Fruit fly (Drosophila melanogaster) whole organism, embryonic: ENCODE results near the gene CG13311.

Experiments
- Ada2b ChIP-seq: fragments of 200-800 bp; sonication (Bioruptor generic); IDR thresholded peaks from 2 replicates; pipeline ENCODE4 v1.3.6; 2022; ENCODE audit warnings: missing biosample characterization, missing genetic modification characterization
- Bdp1 ChIP-seq: fragments of 200-800 bp; sonication (Bioruptor generic); optimal IDR thresholded peaks from 3 replicates; lab custom pipeline; 2016; ENCODE audit warnings: missing biosample characterization, missing genetic modification characterization
- Blimp-1 ChIP-seq: fragments of 200-800 bp; sonication (Bioruptor generic); optimal IDR thresholded peaks from 3 replicates; lab custom pipeline; 2018; ENCODE audit warnings: missing biosample characterization, missing genetic modification characterization, mild to moderate bottlenecking, moderate library complexity, missing genetic modification reagents
- CG10565 ChIP-seq: fragments of 200-800 bp; sonication (Bioruptor generic); optimal IDR thresholded peaks from 3 replicates; lab custom pipeline; 2016; ENCODE audit warnings: missing biosample characterization, mild to moderate bottlenecking, missing genetic modification characterization
- CG12219 ChIP-seq: fragments of 200-800 bp; sonication (Bioruptor generic); optimal IDR thresholded peaks from 3 replicates; lab custom pipeline; 2018; ENCODE audit warnings: missing biosample characterization, mild to moderate bottlenecking, missing genetic modification characterization
- CG12391 ChIP-seq: fragments of 200-800 bp; sonication (Bioruptor generic); optimal IDR thresholded peaks from 3 replicates; lab custom pipeline; 2018; ENCODE audit warnings: missing biosample characterization, mild to moderate bottlenecking, missing genetic modification characterization, moderate library complexity
- CG15269 ChIP-seq: fragments of 200-800 bp; sonication (Bioruptor generic); optimal IDR thresholded peaks from 2 replicates; lab custom pipeline; 2018; ENCODE audit warnings: missing biosample characterization, mild to moderate bottlenecking, missing genetic modification characterization, moderate library complexity
- CG15479 ChIP-seq: fragments of 200-800 bp; sonication (Bioruptor generic); optimal IDR thresholded peaks from 3 replicates; lab custom pipeline; 2019; ENCODE audit warnings: missing biosample characterization, mild to moderate bottlenecking, missing genetic modification characterization, moderate library complexity
- CG1603 ChIP-seq: fragments of 200-800 bp; sonication (Bioruptor generic); optimal IDR thresholded peaks from 2 replicates; lab custom pipeline; 2019; ENCODE audit warnings: missing biosample characterization, mild to moderate bottlenecking, missing genetic modification characterization, moderate library complexity
- CG16815 ChIP-seq: fragments of 200-800 bp; sonication (Bioruptor generic); optimal IDR thresholded peaks from 3 replicates; lab custom pipeline; 2017; ENCODE audit warnings: missing biosample characterization, mild to moderate bottlenecking, missing genetic modification characterization
- CG18599 ChIP-seq: fragments of 200-800 bp; sonication (Bioruptor generic); optimal IDR thresholded peaks from 3 replicates; lab custom pipeline; 2017; ENCODE audit warnings: missing biosample characterization, missing genetic modification characterization, mild to moderate bottlenecking, moderate library complexity, missing genetic modification reagents
- CG43689 ChIP-seq: fragments of 200-800 bp; sonication (Bioruptor generic); IDR thresholded peaks from 2 replicates; pipeline ENCODE4 v1.3.6; 2022; ENCODE audit warnings: missing biosample characterization, missing genetic modification characterization
- CG6854 ChIP-seq: fragments of 200-800 bp; sonication (Bioruptor generic); optimal IDR thresholded peaks from 3 replicates; lab custom pipeline; 2017; ENCODE audit warnings: missing biosample characterization, mild to moderate bottlenecking, missing genetic modification characterization
- CG7556 ChIP-seq: fragments of 200-800 bp; sonication (Bioruptor generic); optimal IDR thresholded peaks from 2 replicates; lab custom pipeline; 2017; ENCODE audit warnings: missing biosample characterization, mild to moderate bottlenecking, missing genetic modification characterization
- CG7786 ChIP-seq: fragments of 200-800 bp; sonication (Bioruptor generic); optimal IDR thresholded peaks from 2 replicates; lab custom pipeline; 2016; ENCODE audit warnings: missing biosample characterization, missing genetic modification characterization
- CG8290 ChIP-seq, 3 experiments: fragments of 200-800 bp; sonication (Bioruptor generic); optimal IDR thresholded peaks; 2 replicates each; lab custom pipeline; 2016 to 2019; ENCODE audit warnings: missing biosample characterization in 3 of 3, missing genetic modification characterization in 3 of 3, mild to moderate bottlenecking in 2 of 3, moderate library complexity in 1 of 3
- CG8924 ChIP-seq: fragments of 200-800 bp; optimal IDR thresholded peaks from 3 replicates; lab custom pipeline; 2019; ENCODE audit warnings: missing biosample characterization, mild to moderate bottlenecking, missing genetic modification characterization, moderate library complexity
- CG8944 ChIP-seq: fragments of 200-800 bp; sonication (Bioruptor generic); optimal IDR thresholded peaks from 3 replicates; lab custom pipeline; 2016; ENCODE audit warnings: missing biosample characterization, missing genetic modification characterization
- Camta ChIP-seq: fragments of 200-800 bp; sonication (Bioruptor generic); optimal IDR thresholded peaks from 2 replicates; lab custom pipeline; 2016; ENCODE audit warnings: missing biosample characterization, missing genetic modification characterization
- Dad ChIP-seq: fragments of 200-800 bp; sonication (Bioruptor generic); optimal IDR thresholded peaks from 3 replicates; lab custom pipeline; 2016; ENCODE audit warnings: missing biosample characterization, missing genetic modification characterization
- GATAe ChIP-seq: fragments of 200-800 bp; sonication (Bioruptor generic); conservative IDR thresholded peaks from 2 replicates; pipeline ENCODE4 v1.3.6; 2022; ENCODE audit warnings: missing biosample characterization, missing genetic modification characterization
- Hand ChIP-seq: fragments of 200-800 bp; sonication (Bioruptor generic); optimal IDR thresholded peaks from 2 replicates; lab custom pipeline; 2017; ENCODE audit warnings: mild to moderate bottlenecking, missing biosample characterization, missing genetic modification reagents, missing genetic modification characterization
- HmgZ ChIP-seq: fragments of 200-800 bp; sonication (Bioruptor generic); optimal IDR thresholded peaks from 2 replicates; lab custom pipeline; 2018; ENCODE audit warnings: missing biosample characterization, mild to moderate bottlenecking, missing genetic modification characterization
- Mes4 ChIP-seq: fragments of 200-800 bp; sonication (Bioruptor generic); optimal IDR thresholded peaks from 2 replicates; lab custom pipeline; 2016; ENCODE audit warnings: missing biosample characterization, missing genetic modification characterization
- bab2 ChIP-seq: fragments of 200-800 bp; sonication (Bioruptor generic); optimal IDR thresholded peaks from 2 replicates; lab custom pipeline; 2016; ENCODE audit warnings: missing biosample characterization, missing genetic modification characterization
- btn ChIP-seq: fragments of 200-800 bp; sonication (Bioruptor generic); optimal IDR thresholded peaks from 2 replicates; lab custom pipeline; 2016; ENCODE audit warnings: missing biosample characterization, missing genetic modification characterization
- caup ChIP-seq: fragments of 200-800 bp; sonication (Bioruptor generic); optimal IDR thresholded peaks from 3 replicates; lab custom pipeline; 2017; ENCODE audit warnings: missing biosample characterization, mild to moderate bottlenecking, missing genetic modification characterization, moderate library complexity; ENCODE audit not compliant: severe bottlenecking
- ci ChIP-seq: fragments of 200-800 bp; sonication (Bioruptor generic); IDR thresholded peaks from 3 replicates; pipeline ENCODE4 v1.3.6; 2022; ENCODE audit warnings: missing biosample characterization, missing genetic modification characterization
- crp ChIP-seq, 2 experiments: fragments of 200-800 bp; sonication (Bioruptor generic); optimal IDR thresholded peaks; 2 replicates in 1 of 2; 3 replicates in 1 of 2; lab custom pipeline; 2017; ENCODE audit warnings: missing biosample characterization in 2 of 2, missing genetic modification characterization in 2 of 2, mild to moderate bottlenecking in 1 of 2, moderate library complexity in 1 of 2
- dysf ChIP-seq: fragments of 200-800 bp; sonication (Bioruptor generic); IDR thresholded peaks from 3 replicates; pipeline ENCODE4 v1.3.6; 2022; ENCODE audit warnings: missing biosample characterization, missing genetic modification characterization
- en ChIP-seq: fragments of 200-800 bp; sonication (Bioruptor generic); optimal IDR thresholded peaks from 2 replicates; lab custom pipeline; 2016; ENCODE audit warnings: missing biosample characterization, missing genetic modification characterization
- eve ChIP-seq, 2 experiments: fragments of >200 bp; optimal IDR thresholded peaks; 2 replicates each; lab custom pipeline; 2017; ENCODE audit warnings: missing biosample characterization in 2 of 2, missing genetic modification characterization in 2 of 2
- fu2 ChIP-seq: fragments of 200-800 bp; sonication (Bioruptor generic); optimal IDR thresholded peaks from 2 replicates; lab custom pipeline; 2016; ENCODE audit warnings: missing biosample characterization, missing genetic modification characterization
- grau ChIP-seq: fragments of 200-800 bp; optimal IDR thresholded peaks from 3 replicates; lab custom pipeline; 2019; ENCODE audit warnings: missing biosample characterization, mild to moderate bottlenecking, missing genetic modification characterization, moderate library complexity
- grn ChIP-seq: fragments of 200-800 bp; sonication (Bioruptor generic); optimal IDR thresholded peaks from 3 replicates; lab custom pipeline; 2017; ENCODE audit warnings: missing biosample characterization, missing genetic modification characterization
- her ChIP-seq: fragments of 200-800 bp; sonication (Bioruptor generic); optimal IDR thresholded peaks from 2 replicates; lab custom pipeline; 2016; ENCODE audit warnings: missing biosample characterization, missing genetic modification characterization
- hkb ChIP-seq, 2 experiments: fragments of 200-800 bp in 1 of 2; fragments of >200 bp in 1 of 2; sonication (Bioruptor generic) in 1 of 2; IDR thresholded peaks in 1 of 2; optimal IDR thresholded peaks in 1 of 2; 2 replicates each; pipeline versions ENCODE4 v1.3.6 to Lab custom; 2017 to 2022; ENCODE audit warnings: missing biosample characterization in 1 of 2, missing genetic modification characterization in 1 of 2
- jumu ChIP-seq: fragments of 200-800 bp; sonication (Bioruptor generic); optimal IDR thresholded peaks from 3 replicates; lab custom pipeline; 2016; ENCODE audit warnings: missing biosample characterization, missing genetic modification characterization
- kni ChIP-seq: fragments of 200-800 bp; sonication (Bioruptor generic); optimal IDR thresholded peaks from 3 replicates; lab custom pipeline; 2017; ENCODE audit warnings: mild to moderate bottlenecking, missing biosample characterization, missing genetic modification reagents, missing genetic modification characterization
- lov ChIP-seq, 2 experiments: fragments of 200-800 bp in 1 of 2; fragments of >200 bp in 1 of 2; sonication (Bioruptor generic) in 1 of 2; IDR thresholded peaks in 1 of 2; optimal IDR thresholded peaks in 1 of 2; 2 replicates in 1 of 2; 3 replicates in 1 of 2; pipeline versions ENCODE4 v1.3.6 to Lab custom; 2017 to 2022; ENCODE audit warnings: missing biosample characterization in 1 of 2, missing genetic modification characterization in 1 of 2
- oc ChIP-seq: fragments of 200-800 bp; sonication (Bioruptor generic); optimal IDR thresholded peaks from 2 replicates; lab custom pipeline; 2018; ENCODE audit warnings: missing biosample characterization, mild to moderate bottlenecking, missing genetic modification characterization, moderate library complexity
- otp ChIP-seq: fragments of 200-800 bp; sonication (Bioruptor generic); IDR thresholded peaks from 3 replicates; pipeline ENCODE4, ENCODE4 v1.3.6; 2022; ENCODE audit warnings: missing biosample characterization, missing genetic modification characterization
- pho ChIP-seq: fragments of 200-800 bp; sonication (Bioruptor generic); optimal IDR thresholded peaks from 2 replicates; lab custom pipeline; 2016; ENCODE audit warnings: missing biosample characterization, missing genetic modification characterization
- ranshi ChIP-seq: fragments of 200-800 bp; sonication (Bioruptor generic); IDR thresholded peaks from 2 replicates; pipeline ENCODE4 v1.3.6; 2022; ENCODE audit warnings: missing biosample characterization, missing genetic modification characterization
- row ChIP-seq: fragments of 200-800 bp; sonication (Bioruptor generic); IDR thresholded peaks from 3 replicates; pipeline ENCODE4 v1.3.6; 2022; ENCODE audit warnings: missing biosample characterization, missing genetic modification characterization
- scrt ChIP-seq: fragments of 200-800 bp; sonication (Bioruptor generic); optimal IDR thresholded peaks from 2 replicates; lab custom pipeline; 2018; ENCODE audit warnings: missing biosample characterization, mild to moderate bottlenecking, missing genetic modification characterization, moderate library complexity
- stc ChIP-seq: fragments of 200-800 bp; sonication (Bioruptor generic); IDR thresholded peaks from 2 replicates; pipeline ENCODE4 v1.3.6; 2022; ENCODE audit warnings: missing biosample characterization, missing genetic modification characterization

CG13311 gene

dm6 chr3L:8770616-8771229, 31.2 kb downstream of the CG13311 start (continued):
- TF ChIP-seq her: no peak
- no peak for TF ChIP-seq CG43689 (GFP tag; lab: Robert Waterston, UW)
- no peak for TF ChIP-seq CG8944 (GFP tag; lab: Kevin White, UChicago)
- TF ChIP-seq CG15479: no peak
- TF ChIP-seq Mes4 (GFP tag; lab: Kevin White, UChicago): no peak
- TF ChIP-seq crp (GFP tag; optimal IDR thresholded peaks at IDR 0.05; lab: Kevin White, UChicago): no peak
- peak; percentile 47 for TF ChIP-seq kni (GFP tag; lab: Kevin White, UChicago)
- peak; percentile 87 for TF ChIP-seq oc
- no peak for TF ChIP-seq CG15269 (tag; lab: Kevin White, UChicago)
- no peak for TF ChIP-seq otp (GFP tag; lab: Robert Waterston, UW)
- peak; percentile 28 for TF ChIP-seq Blimp-1 (GFP tag; lab: Kevin White, UChicago)
- TF ChIP-seq CG10565: no peak
- no peak for TF ChIP-seq Camta (GFP tag; lab: Kevin White, UChicago)
- TF ChIP-seq CG8290 (GFP tag; optimal IDR thresholded peaks at IDR 0.05; lab: Kevin White, UChicago): no peak
- TF ChIP-seq CG8290 (tag; optimal IDR thresholded peaks at IDR 0.05; lab: Kevin White, UChicago): peak in 1 of 2 experiments; percentile 2
- TF ChIP-seq, all 482 proteins: peak for 20

DNA sequence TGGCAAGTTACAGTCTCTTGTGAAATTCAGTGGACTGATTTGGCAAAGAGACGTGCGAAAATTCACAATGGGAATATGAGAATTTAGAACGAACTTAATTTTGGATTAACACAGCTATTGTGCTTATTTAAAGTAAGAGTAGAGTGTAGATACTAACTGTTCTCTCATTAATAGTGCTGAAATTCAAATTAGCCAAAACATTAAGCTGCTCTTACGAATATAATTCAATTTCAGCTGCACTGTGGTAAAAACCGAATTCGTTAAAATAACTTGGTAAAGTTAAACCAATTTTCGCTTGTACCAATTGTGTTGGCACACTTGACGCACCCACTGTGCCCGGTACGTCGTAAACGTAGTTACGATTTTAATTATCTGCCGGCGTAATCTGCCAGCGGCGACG, 34.1 kb downstream of the CG13311 start:
- peak; percentile 25 for TF ChIP-seq CG8924
- TF ChIP-seq CG16815 (GFP tag; lab: Kevin White, UChicago): peak; percentile 46
- peak; percentile 64 for TF ChIP-seq CG7556 (GFP tag; lab: Kevin White, UChicago)
- peak; percentile 70 for TF ChIP-seq row (GFP tag; lab: Robert Waterston, UW)
- peak; percentile 57 for TF ChIP-seq CG7786 (GFP tag; lab: Kevin White, UChicago)
- no peak for TF ChIP-seq btn (GFP tag; lab: Kevin White, UChicago)
- TF ChIP-seq ranshi: peak; percentile 11; the same call in 1 of the 2 replicates
- TF ChIP-seq CG1603 (tag; lab: Kevin White, UChicago): peak; percentile 15
- TF ChIP-seq Ada2b (GFP tag; lab: Robert Waterston, UW): peak; percentile 14; the same call in 1 of the 2 replicates
- no peak for TF ChIP-seq lov (optimal IDR thresholded peaks at IDR 0.05; lab: Kevin White, UChicago)
- TF ChIP-seq lov (GFP tag; IDR thresholded peaks at IDR 0.05; lab: Robert Waterston, UW): no peak
- peak; percentile 39 for TF ChIP-seq Hand (GFP tag; lab: Kevin White, UChicago)
- peak; percentile 65; the same call in 2 of the 3 replicates for TF ChIP-seq dysf (GFP tag; lab: Robert Waterston, UW)
- peak; percentile 19 for TF ChIP-seq en (GFP tag; lab: Kevin White, UChicago)
- TF ChIP-seq grn (GFP tag; lab: Kevin White, UChicago): peak; percentile 12
- peak; percentile 35 for TF ChIP-seq CG12219 (GFP tag; lab: Kevin White, UChicago)
- TF ChIP-seq bab2 (GFP tag; lab: Kevin White, UChicago): no peak
- peak; percentile 25 for TF ChIP-seq CG12391 (tag; lab: Kevin White, UChicago)
- peak; percentile 46 for TF ChIP-seq fu2
- TF ChIP-seq pho (GFP tag; lab: Kevin White, UChicago): peak; percentile 42
- TF ChIP-seq Bdp1: peak; percentile 2
- peak; percentile 20 for TF ChIP-seq CG6854 (GFP tag; lab: Kevin White, UChicago)
- TF ChIP-seq grau (tag; lab: Kevin White, UChicago): peak; percentile 62
- TF ChIP-seq Dad: peak; percentile 11
- no peak for TF ChIP-seq jumu (GFP tag; lab: Kevin White, UChicago)
- TF ChIP-seq stc (GFP tag; lab: Robert Waterston, UW): no peak
- TF ChIP-seq scrt (GFP tag; lab: Kevin White, UChicago): peak; percentile 28
- TF ChIP-seq eve (GFP tag; optimal IDR thresholded peaks at IDR 0.05; lab: Kevin White, UChicago): peak in 1 of 2 experiments; percentile 50
- TF ChIP-seq ci (GFP tag; lab: Robert Waterston, UW): no peak
- 0 out of 2 replicates have a peak, but pooled peaks have one; percentile 27 for TF ChIP-seq GATAe (GFP tag; lab: Robert Waterston, UW)
- TF ChIP-seq caup (GFP tag; lab: Kevin White, UChicago): peak; percentile 37
- no peak for TF ChIP-seq hkb (optimal IDR thresholded peaks at IDR 0.05; lab: Kevin White, UChicago)
- no peak for TF ChIP-seq hkb (GFP tag; IDR thresholded peaks at IDR 0.05; lab: Robert Waterston, UW)
- TF ChIP-seq HmgZ (tag; lab: Kevin White, UChicago): peak; percentile 56
- TF ChIP-seq CG18599 (GFP tag; lab: Kevin White, UChicago): peak; percentile 78
